Fruit fly (Drosophila melanogaster) whole organism, embryonic: ENCODE results near the gene CG9497.

Experiments used
- Bgb ChIP-seq: fragments of 200-800 bp; sonication (Bioruptor generic); IDR thresholded peaks from 2 replicates; pipeline ENCODE4 v1.3.6; 2022; ENCODE audit warnings: missing biosample characterization, missing genetic modification characterization; ENCODE audit not compliant: partially characterized antibody
- CG10267 ChIP-seq: fragments of 200-800 bp; sonication (Bioruptor generic); optimal IDR thresholded peaks from 2 replicates; lab custom pipeline; 2018; ENCODE audit warnings: missing biosample characterization, mild to moderate bottlenecking, missing genetic modification characterization, moderate library complexity
- CG11723 ChIP-seq: fragments of 200-800 bp; sonication (Bioruptor generic); optimal IDR thresholded peaks from 2 replicates; lab custom pipeline; 2017; ENCODE audit warnings: missing biosample characterization, mild to moderate bottlenecking, missing genetic modification characterization
- CG1233 ChIP-seq: fragments of 200-800 bp; sonication (Bioruptor generic); optimal IDR thresholded peaks from 4 replicates; lab custom pipeline; 2018; ENCODE audit warnings: missing biosample characterization, mild to moderate bottlenecking, missing genetic modification characterization
- CG12659 ChIP-seq: fragments of 200-800 bp; sonication (Bioruptor generic); optimal IDR thresholded peaks from 3 replicates; lab custom pipeline; 2017; ENCODE audit warnings: mild to moderate bottlenecking, missing biosample characterization, missing genetic modification reagents, missing genetic modification characterization
- CG13424 ChIP-seq: fragments of 200-800 bp; sonication (Bioruptor generic); optimal IDR thresholded peaks from 2 replicates; lab custom pipeline; 2019; ENCODE audit warnings: missing biosample characterization, mild to moderate bottlenecking, missing genetic modification characterization, moderate library complexity
- CG14014 ChIP-seq: fragments of 200-800 bp; sonication (Bioruptor generic); IDR thresholded peaks from 2 replicates; pipeline ENCODE4 v1.3.6; 2022; ENCODE audit warnings: missing biosample characterization, missing genetic modification characterization
- CG16779 ChIP-seq: fragments of 200-800 bp; sonication (Bioruptor generic); IDR thresholded peaks from 2 replicates; pipeline ENCODE4 v1.3.6; 2022; ENCODE audit warnings: missing biosample characterization, missing genetic modification characterization
- CG17186 ChIP-seq: fragments of 200-800 bp; sonication (Bioruptor generic); optimal IDR thresholded peaks from 3 replicates; lab custom pipeline; 2017; ENCODE audit warnings: missing biosample characterization, missing genetic modification reagents, missing genetic modification characterization
- CG17328 ChIP-seq: fragments of 200-800 bp; sonication (Bioruptor generic); IDR thresholded peaks from 2 replicates; pipeline ENCODE4 v1.3.6; 2022; ENCODE audit warnings: missing biosample characterization, missing genetic modification characterization
- CG17385 ChIP-seq: fragments of 200-800 bp; sonication (Bioruptor generic); optimal IDR thresholded peaks from 3 replicates; lab custom pipeline; 2018; ENCODE audit warnings: missing biosample characterization, mild to moderate bottlenecking, missing genetic modification characterization
- CG18262 ChIP-seq: fragments of 200-800 bp; optimal IDR thresholded peaks from 3 replicates; lab custom pipeline; 2019; ENCODE audit warnings: missing biosample characterization, mild to moderate bottlenecking, missing genetic modification characterization, moderate library complexity
- CG2202 ChIP-seq: fragments of 200-800 bp; sonication (Bioruptor generic); optimal IDR thresholded peaks from 2 replicates; lab custom pipeline; 2018; ENCODE audit warnings: missing biosample characterization, mild to moderate bottlenecking, missing genetic modification characterization
- CG2889 ChIP-seq: fragments of 200-800 bp; sonication (Bioruptor generic); IDR thresholded peaks from 3 replicates; pipeline ENCODE4 v1.3.6; 2022; ENCODE audit warnings: missing biosample characterization, missing genetic modification characterization
- CG3065 ChIP-seq: fragments of 200-800 bp; sonication (Bioruptor generic); optimal IDR thresholded peaks from 2 replicates; lab custom pipeline; 2016; ENCODE audit warnings: missing biosample characterization, missing genetic modification characterization
- CG33557 ChIP-seq: fragments of 200-800 bp; sonication (Bioruptor generic); optimal IDR thresholded peaks from 2 replicates; lab custom pipeline; 2019; ENCODE audit warnings: missing biosample characterization, mild to moderate bottlenecking, missing genetic modification characterization, moderate library complexity
- CG7271 ChIP-seq: fragments of 200-800 bp; sonication (Bioruptor generic); optimal IDR thresholded peaks from 2 replicates; lab custom pipeline; 2018; ENCODE audit warnings: missing biosample characterization, mild to moderate bottlenecking, missing genetic modification characterization, moderate library complexity
- CG7372 ChIP-seq: fragments of 200-800 bp; sonication (Bioruptor generic); IDR thresholded peaks from 2 replicates; pipeline ENCODE4 v1.3.6; 2022; ENCODE audit warnings: missing biosample characterization, missing genetic modification characterization
- CrebB ChIP-seq: fragments of 200-800 bp; sonication (Bioruptor generic); optimal IDR thresholded peaks from 3 replicates; lab custom pipeline; 2018; ENCODE audit warnings: missing biosample characterization, mild to moderate bottlenecking, missing genetic modification characterization
- D19A ChIP-seq: fragments of 200-800 bp; optimal IDR thresholded peaks from 3 replicates; lab custom pipeline; 2019; ENCODE audit warnings: missing biosample characterization, mild to moderate bottlenecking, missing genetic modification characterization, moderate library complexity
- Dfd ChIP-seq, 2 experiments: fragments of >200 bp; optimal IDR thresholded peaks; 2 replicates each; lab custom pipeline; 2017; ENCODE audit warnings: missing biosample characterization in 2 of 2, missing genetic modification characterization in 2 of 2
- Dip3 ChIP-seq: fragments of 200-800 bp; sonication (Bioruptor generic); optimal IDR thresholded peaks from 3 replicates; lab custom pipeline; 2016; ENCODE audit warnings: missing biosample characterization, missing genetic modification characterization
- ERR ChIP-seq: fragments of 200-800 bp; sonication (Bioruptor generic); optimal IDR thresholded peaks from 2 replicates; lab custom pipeline; 2016; ENCODE audit warnings: missing biosample characterization, missing genetic modification characterization
- Gsc ChIP-seq: fragments of 200-800 bp; sonication (Bioruptor generic); IDR thresholded peaks from 2 replicates; pipeline ENCODE4 v1.3.6; 2022; ENCODE audit warnings: missing biosample characterization, missing genetic modification characterization
- H15 ChIP-seq: fragments of 200-800 bp; sonication (Bioruptor generic); IDR thresholded peaks from 3 replicates; pipeline ENCODE4 v1.3.6; 2022; ENCODE audit warnings: missing biosample characterization, missing genetic modification characterization
- HLH3B ChIP-seq: fragments of 200-800 bp; sonication (Bioruptor generic); IDR thresholded peaks from 2 replicates; pipeline ENCODE4 v1.3.6; 2022; ENCODE audit warnings: missing biosample characterization, missing genetic modification characterization
- Opbp ChIP-seq: fragments of 200-800 bp; sonication (Bioruptor generic); IDR thresholded peaks from 3 replicates; pipeline ENCODE4 v1.3.6; 2022; ENCODE audit warnings: missing biosample characterization, missing genetic modification characterization; ENCODE audit not compliant: partially characterized antibody
- PHDP ChIP-seq: fragments of 200-800 bp; sonication (Bioruptor generic); optimal IDR thresholded peaks from 3 replicates; lab custom pipeline; 2018; ENCODE audit warnings: missing biosample characterization, mild to moderate bottlenecking, missing genetic modification characterization, moderate library complexity
- Ravus ChIP-seq: fragments of 200-800 bp; sonication (Bioruptor generic); IDR thresholded peaks from 2 replicates; pipeline ENCODE4 v1.3.6; 2022; ENCODE audit warnings: missing biosample characterization, missing genetic modification characterization
- Side ChIP-seq: fragments of 200-800 bp; sonication (Bioruptor generic); optimal IDR thresholded peaks from 2 replicates; lab custom pipeline; 2016; ENCODE audit warnings: missing biosample characterization, missing genetic modification characterization
- Six4 ChIP-seq: fragments of 200-800 bp; sonication (Bioruptor generic); optimal IDR thresholded peaks from 2 replicates; lab custom pipeline; 2016; ENCODE audit warnings: missing biosample characterization, missing genetic modification characterization
- Vsx1 ChIP-seq: fragments of 200-800 bp; sonication (Bioruptor generic); optimal IDR thresholded peaks from 2 replicates; lab custom pipeline; 2017; ENCODE audit warnings: missing biosample characterization, mild to moderate bottlenecking, missing genetic modification characterization, missing genetic modification reagents
- ac ChIP-seq: fragments of 200-800 bp; sonication (Bioruptor generic); optimal IDR thresholded peaks from 3 replicates; lab custom pipeline; 2017; ENCODE audit warnings: missing biosample characterization, mild to moderate bottlenecking, missing genetic modification characterization
- ap ChIP-seq: fragments of 200-800 bp; sonication (Bioruptor generic); IDR thresholded peaks from 2 replicates; pipeline ENCODE4 v1.3.6; 2022; ENCODE audit warnings: missing biosample characterization, missing genetic modification characterization
- ems ChIP-seq: fragments of 200-800 bp; sonication (Bioruptor generic); optimal IDR thresholded peaks from 3 replicates; lab custom pipeline; 2016; ENCODE audit warnings: missing biosample characterization, missing genetic modification characterization
- eve ChIP-seq, 2 experiments: fragments of >200 bp; optimal IDR thresholded peaks; 2 replicates each; lab custom pipeline; 2017; ENCODE audit warnings: missing biosample characterization in 2 of 2, missing genetic modification characterization in 2 of 2
- ftz-f1 ChIP-seq: fragments of 200-800 bp; sonication (Bioruptor generic); optimal IDR thresholded peaks from 2 replicates; lab custom pipeline; 2016; ENCODE audit warnings: missing biosample characterization, missing genetic modification characterization
- fu2 ChIP-seq: fragments of 200-800 bp; sonication (Bioruptor generic); optimal IDR thresholded peaks from 2 replicates; lab custom pipeline; 2016; ENCODE audit warnings: missing biosample characterization, missing genetic modification characterization
- kay ChIP-seq: fragments of 200-800 bp; sonication (Bioruptor generic); optimal IDR thresholded peaks from 2 replicates; lab custom pipeline; 2016; ENCODE audit warnings: missing biosample characterization, missing genetic modification characterization
- nau ChIP-seq: fragments of 200-800 bp; sonication (Bioruptor generic); optimal IDR thresholded peaks from 3 replicates; lab custom pipeline; 2017; ENCODE audit warnings: missing biosample characterization, mild to moderate bottlenecking, missing genetic modification characterization, missing genetic modification reagents
- nom ChIP-seq: fragments of 200-800 bp; sonication (Bioruptor generic); optimal IDR thresholded peaks from 2 replicates; lab custom pipeline; 2017; ENCODE audit warnings: missing biosample characterization, missing genetic modification characterization, mild to moderate bottlenecking, moderate library complexity, missing genetic modification reagents
- pan ChIP-seq, 4 experiments: fragments of >200 bp in 3 of 4; fragments of 200-800 bp in 1 of 4; sonication (Bioruptor generic) in 1 of 4; optimal IDR thresholded peaks in 3 of 4; IDR thresholded peaks in 1 of 4; 2 replicates each; pipeline versions ENCODE4 v1.3.6 to Lab custom; 2017 to 2022; ENCODE audit warnings: missing biosample characterization in 2 of 4, missing genetic modification characterization in 2 of 4, mixed read lengths in 1 of 4
- peb ChIP-seq: fragments of 200-800 bp; sonication (Bioruptor generic); IDR thresholded peaks from 2 replicates; pipeline ENCODE4 v1.3.6; 2022; ENCODE audit warnings: missing biosample characterization, missing genetic modification characterization
- sens ChIP-seq: fragments of 200-800 bp; sonication (Bioruptor generic); peaks from one replicate; lab custom pipeline; 2016; ENCODE audit warnings: missing biosample characterization, missing genetic modification characterization
- ssp ChIP-seq: fragments of 200-800 bp; sonication (Bioruptor generic); IDR thresholded peaks from 2 replicates; pipeline ENCODE4 v1.3.6; 2022; ENCODE audit warnings: missing biosample characterization, missing genetic modification characterization
- tin ChIP-seq: fragments of 200-800 bp; sonication (Bioruptor generic); optimal IDR thresholded peaks from 3 replicates; lab custom pipeline; 2016; ENCODE audit warnings: missing biosample characterization, missing genetic modification characterization
- wek ChIP-seq: fragments of 200-800 bp; sonication (Bioruptor generic); optimal IDR thresholded peaks from 3 replicates; lab custom pipeline; 2018; ENCODE audit warnings: missing biosample characterization, mild to moderate bottlenecking, missing genetic modification characterization, moderate library complexity
- z ChIP-seq: fragments of 200-800 bp; sonication (Bioruptor generic); IDR thresholded peaks from 3 replicates; pipeline ENCODE4 v1.3.6; 2022; ENCODE audit warnings: missing biosample characterization, missing genetic modification characterization
- zfh2 ChIP-seq: fragments of 200-800 bp; sonication (Bioruptor generic); optimal IDR thresholded peaks from 2 replicates; lab custom pipeline; 2016; ENCODE audit warnings: missing biosample characterization, missing genetic modification characterization

Gene CG9497

dm6 chr2L:6350984-6351808 is 3.0 kb upstream of the CG9497 start, which contains the start of gene CG9498 (continued):
- TF ChIP-seq Six4 (GFP tag; lab: Kevin White, UChicago) (peak; percentile 48), ems (no peak), wek (GFP tag; lab: Kevin White, UChicago) (no peak), CG1233 (GFP tag; lab: Kevin White, UChicago) (peak; percentile 57), eve (GFP tag; optimal IDR thresholded peaks at IDR 0.05; lab: Kevin White, UChicago) (no peak), CG17385 (GFP tag; lab: Kevin White, UChicago) (peak; percentile 86), CG7271 (tag; lab: Kevin White, UChicago) (no peak), fu2 (GFP tag; lab: Kevin White, UChicago) (peak; percentile 24), tin (peak; percentile 15), CG16779 (GFP tag; lab: Robert Waterston, UW) (peak; percentile 69; the same call in 1 of the 2 replicates), Vsx1 (GFP tag; lab: Kevin White, UChicago) (peak; percentile 93), ftz-f1 (no peak), nom (GFP tag; lab: Kevin White, UChicago) (no peak), D19A (peak; percentile 70), CG2202 (tag; lab: Kevin White, UChicago) (no peak), zfh2 (GFP tag; lab: Kevin White, UChicago) (peak; percentile 53), PHDP (peak; percentile 91), Side (GFP tag; lab: Kevin White, UChicago) (no peak), CG18262 (tag; lab: Kevin White, UChicago) (peak; percentile 83), z (no peak), CG7372 (GFP tag; lab: Robert Waterston, UW) (peak; percentile 94), Dfd (GFP tag; optimal IDR thresholded peaks at IDR 0.05; lab: Kevin White, UChicago) (no peak), CG12659 (GFP tag; lab: Kevin White, UChicago) (peak; percentile 92), Dip3 (GFP tag; lab: Kevin White, UChicago) (no peak), CG10267 (peak; percentile 78), Gsc (GFP tag; lab: Robert Waterston, UW) (no peak), sens (GFP tag; lab: Kevin White, UChicago) (peak; percentile 89), CG14014 (GFP tag; lab: Robert Waterston, UW) (peak; percentile 87), CG33557 (no peak), ap (GFP tag; lab: Robert Waterston, UW) (peak; percentile 30; the same call in 1 of the 2 replicates), CG17186 (GFP tag; lab: Kevin White, UChicago) (no peak), CG3065 (GFP tag; lab: Kevin White, UChicago) (no peak), Bgb (GFP tag; lab: Robert Waterston, UW) (no peak), CrebB (tag; lab: Kevin White, UChicago) (peak; percentile 41), pan (optimal IDR thresholded peaks at IDR 0.05; lab: Kevin White, UChicago) (no peak), pan (GFP tag; optimal IDR thresholded peaks at IDR 0.05 in 1 of 2, IDR thresholded peaks at IDR 0.05 in 1 of 2) (peak in 1 of 2 experiments; percentile 86), ac (no peak), CG13424 (tag; lab: Kevin White, UChicago) (peak; percentile 89), CG17328 (GFP tag; lab: Robert Waterston, UW) (peak; percentile 50), H15 (GFP tag; lab: Robert Waterston, UW) (peak; percentile 63; the same call in 2 of the 3 replicates), Opbp (no peak), CG2889 (GFP tag; lab: Robert Waterston, UW) (peak; percentile 44; the same call in 1 of the 3 replicates), Ravus (GFP tag; lab: Robert Waterston, UW) (peak; percentile 35), HLH3B (GFP tag; lab: Robert Waterston, UW) (peak; percentile 84), kay (GFP tag; lab: Kevin White, UChicago) (no peak), ssp (GFP tag; lab: Robert Waterston, UW) (no peak; the same call in 1 of the 2 replicates), ERR (GFP tag; lab: Kevin White, UChicago) (no peak), nau (peak; percentile 50), peb (peak; percentile 80), CG11723 (peak; percentile 44)
